Fruit fly (Drosophila melanogaster) whole organism, embryonic: ENCODE results near the gene trk.

Experiments used
- Adf1 ChIP-seq: fragments of 200-800 bp; sonication (Bioruptor generic); IDR thresholded peaks from 2 replicates; pipeline ENCODE4 v1.3.6; 2022; ENCODE audit warnings: missing biosample characterization, missing genetic modification characterization
- Atf6 ChIP-seq: fragments of 200-800 bp; sonication (Bioruptor generic); IDR thresholded peaks from 2 replicates; pipeline ENCODE4 v1.3.6; 2022; ENCODE audit warnings: missing biosample characterization, missing genetic modification characterization
- CG10209 ChIP-seq: fragments of 200-800 bp; sonication (Bioruptor generic); optimal IDR thresholded peaks from 3 replicates; lab custom pipeline; 2017; ENCODE audit warnings: missing biosample characterization, mild to moderate bottlenecking, missing genetic modification characterization, missing genetic modification reagents
- CG11696 ChIP-seq: fragments of 200-800 bp; sonication (Bioruptor generic); IDR thresholded peaks from 2 replicates; pipeline ENCODE4 v1.3.6; 2022; ENCODE audit warnings: missing biosample characterization, missing genetic modification characterization
- CG12659 ChIP-seq: fragments of 200-800 bp; sonication (Bioruptor generic); optimal IDR thresholded peaks from 3 replicates; lab custom pipeline; 2017; ENCODE audit warnings: mild to moderate bottlenecking, missing biosample characterization, missing genetic modification reagents, missing genetic modification characterization
- CG14710 ChIP-seq: fragments of 200-800 bp; sonication (Bioruptor generic); optimal IDR thresholded peaks from 3 replicates; lab custom pipeline; 2019; ENCODE audit warnings: missing biosample characterization, mild to moderate bottlenecking, missing genetic modification characterization, moderate library complexity
- CG1603 ChIP-seq: fragments of 200-800 bp; sonication (Bioruptor generic); optimal IDR thresholded peaks from 2 replicates; lab custom pipeline; 2019; ENCODE audit warnings: missing biosample characterization, mild to moderate bottlenecking, missing genetic modification characterization, moderate library complexity
- CG17568 ChIP-seq: fragments of 200-800 bp; sonication (Bioruptor generic); optimal IDR thresholded peaks from 2 replicates; lab custom pipeline; 2018; ENCODE audit warnings: missing biosample characterization, mild to moderate bottlenecking, missing genetic modification characterization, moderate library complexity
- CG2875 ChIP-seq: fragments of 200-800 bp; sonication (Bioruptor generic); optimal IDR thresholded peaks from 2 replicates; lab custom pipeline; 2017; ENCODE audit warnings: missing biosample characterization, mild to moderate bottlenecking, missing genetic modification characterization, missing genetic modification reagents
- CG30020 ChIP-seq: fragments of 200-800 bp; optimal IDR thresholded peaks from 2 replicates; lab custom pipeline; 2019; ENCODE audit warnings: missing biosample characterization, mild to moderate bottlenecking, missing genetic modification characterization, moderate library complexity
- CG34376 ChIP-seq: fragments of 200-800 bp; sonication (Bioruptor generic); optimal IDR thresholded peaks from 2 replicates; lab custom pipeline; 2018; ENCODE audit warnings: missing biosample characterization, mild to moderate bottlenecking, missing genetic modification characterization
- CG4617 ChIP-seq: fragments of 200-800 bp; sonication (Bioruptor generic); optimal IDR thresholded peaks from 3 replicates; lab custom pipeline; 2016; ENCODE audit warnings: missing biosample characterization, missing genetic modification characterization, borderline replicate concordance
- CG6254 ChIP-seq: fragments of 200-800 bp; sonication (Bioruptor generic); optimal IDR thresholded peaks from 3 replicates; lab custom pipeline; 2017; ENCODE audit warnings: mild to moderate bottlenecking, missing biosample characterization, missing genetic modification reagents, missing genetic modification characterization
- CG8281 ChIP-seq: fragments of 200-800 bp; sonication (Bioruptor generic); optimal IDR thresholded peaks from 2 replicates; lab custom pipeline; 2018; ENCODE audit warnings: missing biosample characterization, mild to moderate bottlenecking, missing genetic modification characterization, moderate library complexity
- CG9797 ChIP-seq: fragments of 200-800 bp; sonication (Bioruptor generic); optimal IDR thresholded peaks from 3 replicates; lab custom pipeline; 2018; ENCODE audit warnings: missing biosample characterization, mild to moderate bottlenecking, missing genetic modification characterization
- CG9932 ChIP-seq: fragments of 200-800 bp; sonication (Bioruptor generic); IDR thresholded peaks from 2 replicates; pipeline ENCODE4 v1.3.6; 2022; ENCODE audit warnings: missing biosample characterization, missing genetic modification characterization
- CrebB ChIP-seq: fragments of 200-800 bp; sonication (Bioruptor generic); optimal IDR thresholded peaks from 3 replicates; lab custom pipeline; 2018; ENCODE audit warnings: missing biosample characterization, mild to moderate bottlenecking, missing genetic modification characterization
- Dp ChIP-seq: fragments of 200-800 bp; sonication (Bioruptor generic); optimal IDR thresholded peaks from 2 replicates; lab custom pipeline; 2018; ENCODE audit warnings: missing biosample characterization, mild to moderate bottlenecking, missing genetic modification characterization, moderate library complexity
- E2f1 ChIP-seq: fragments of 200-800 bp; sonication (Bioruptor generic); IDR thresholded peaks from 2 replicates; pipeline ENCODE4 v1.3.6; 2022; ENCODE audit warnings: missing biosample characterization, missing genetic modification characterization
- E2f2 ChIP-seq: fragments of 200-800 bp; sonication (Bioruptor generic); IDR thresholded peaks from 2 replicates; pipeline ENCODE4 v1.3.6; 2022; ENCODE audit warnings: missing biosample characterization, missing genetic modification characterization
- Hr3 ChIP-seq: fragments of 200-800 bp; sonication (Bioruptor generic); optimal IDR thresholded peaks from 3 replicates; lab custom pipeline; 2016; ENCODE audit warnings: missing biosample characterization, missing genetic modification characterization
- Kr ChIP-seq: fragments of 200-800 bp; sonication (Bioruptor generic); optimal IDR thresholded peaks from 2 replicates; lab custom pipeline; 2017; ENCODE audit warnings: missing biosample characterization, mild to moderate bottlenecking, missing genetic modification characterization
- MBD-R2 ChIP-seq: fragments of 200-800 bp; sonication (Bioruptor generic); IDR thresholded peaks from 2 replicates; pipeline ENCODE4 v1.3.6; 2022; ENCODE audit warnings: missing biosample characterization, missing genetic modification characterization
- MESR4 ChIP-seq: fragments of 200-800 bp; sonication (Bioruptor generic); optimal IDR thresholded peaks from 2 replicates; lab custom pipeline; 2018; ENCODE audit warnings: missing biosample characterization, mild to moderate bottlenecking, missing genetic modification characterization, moderate library complexity
- MTF-1 ChIP-seq: fragments of 200-800 bp; sonication (Bioruptor generic); optimal IDR thresholded peaks from 2 replicates; lab custom pipeline; 2018; ENCODE audit warnings: missing biosample characterization, mild to moderate bottlenecking, missing genetic modification characterization, borderline replicate concordance
- Scr ChIP-seq: fragments of 200-800 bp; sonication (Bioruptor generic); IDR thresholded peaks from 2 replicates; pipeline ENCODE4 v1.3.6; 2022; ENCODE audit warnings: missing biosample characterization, missing genetic modification characterization; ENCODE audit not compliant: partially characterized antibody
- bbx ChIP-seq: fragments of 200-800 bp; sonication (Bioruptor generic); IDR thresholded peaks from 2 replicates; pipeline ENCODE4 v1.3.6; 2022; ENCODE audit warnings: missing biosample characterization, missing genetic modification characterization; ENCODE audit not compliant: partially characterized antibody
- chm ChIP-seq: fragments of 200-800 bp; sonication (Bioruptor generic); IDR thresholded peaks from 2 replicates; pipeline ENCODE4 v1.3.6; 2022; ENCODE audit warnings: missing biosample characterization, missing genetic modification characterization
- croc ChIP-seq: fragments of 200-800 bp; sonication (Bioruptor generic); conservative IDR thresholded peaks from 3 replicates; pipeline ENCODE4 v1.3.6; 2022; ENCODE audit warnings: missing biosample characterization, missing genetic modification characterization
- emc ChIP-seq: fragments of 200-800 bp; sonication (Bioruptor generic); optimal IDR thresholded peaks from 2 replicates; lab custom pipeline; 2016; ENCODE audit warnings: missing biosample characterization, missing genetic modification characterization
- en ChIP-seq: fragments of 200-800 bp; sonication (Bioruptor generic); optimal IDR thresholded peaks from 2 replicates; lab custom pipeline; 2016; ENCODE audit warnings: missing biosample characterization, missing genetic modification characterization
- esg ChIP-seq: fragments of 200-800 bp; sonication (Bioruptor generic); conservative IDR thresholded peaks from 2 replicates; pipeline ENCODE4 v1.3.6; 2022; ENCODE audit warnings: missing biosample characterization, missing genetic modification characterization
- ewg ChIP-seq: fragments of 200-800 bp; sonication (Bioruptor generic); optimal IDR thresholded peaks from 3 replicates; lab custom pipeline; 2017; ENCODE audit warnings: mild to moderate bottlenecking, missing biosample characterization, missing genetic modification reagents, missing genetic modification characterization
- gfzf ChIP-seq: fragments of 200-800 bp; sonication (Bioruptor generic); optimal IDR thresholded peaks from 2 replicates; lab custom pipeline; 2016; ENCODE audit warnings: missing biosample characterization, mild to moderate bottlenecking, missing genetic modification characterization, moderate library complexity
- klu ChIP-seq: fragments of 200-800 bp; sonication (Bioruptor generic); IDR thresholded peaks from 2 replicates; pipeline ENCODE4 v1.3.6; 2022; ENCODE audit warnings: missing biosample characterization, missing genetic modification characterization
- p53 ChIP-seq: fragments of 200-800 bp; sonication (Bioruptor generic); optimal IDR thresholded peaks from 2 replicates; lab custom pipeline; 2016; ENCODE audit warnings: missing biosample characterization, missing genetic modification characterization
- pfk ChIP-seq: fragments of 200-800 bp; sonication (Bioruptor generic); optimal IDR thresholded peaks from 2 replicates; lab custom pipeline; 2018; ENCODE audit warnings: missing biosample characterization, mild to moderate bottlenecking, missing genetic modification characterization, moderate library complexity
- phol ChIP-seq: fragments of 200-800 bp; sonication (Bioruptor generic); optimal IDR thresholded peaks from 3 replicates; lab custom pipeline; 2018; ENCODE audit warnings: missing biosample characterization, mild to moderate bottlenecking, missing genetic modification characterization, moderate library complexity
- prd ChIP-seq, 3 experiments: fragments of >200 bp in 2 of 3; fragments of 200-800 bp in 1 of 3; sonication (Bioruptor generic) in 1 of 3; optimal IDR thresholded peaks in 2 of 3; IDR thresholded peaks in 1 of 3; 2 replicates in 2 of 3; 3 replicates in 1 of 3; pipeline versions ENCODE4 v1.3.6 to Lab custom; 2017 to 2022; ENCODE audit warnings: missing biosample characterization in 1 of 3, missing genetic modification characterization in 1 of 3
- pum ChIP-seq: fragments of 200-800 bp; sonication (Bioruptor generic); optimal IDR thresholded peaks from 2 replicates; lab custom pipeline; 2016; ENCODE audit warnings: missing biosample characterization, missing genetic modification characterization
- pzg ChIP-seq: fragments of 200-800 bp; sonication (Bioruptor generic); optimal IDR thresholded peaks from 3 replicates; lab custom pipeline; 2018; ENCODE audit warnings: missing biosample characterization, mild to moderate bottlenecking, missing genetic modification characterization, moderate library complexity
- row ChIP-seq: fragments of 200-800 bp; sonication (Bioruptor generic); IDR thresholded peaks from 3 replicates; pipeline ENCODE4 v1.3.6; 2022; ENCODE audit warnings: missing biosample characterization, missing genetic modification characterization
- sim ChIP-seq: fragments of 200-800 bp; sonication (Bioruptor generic); IDR thresholded peaks from 2 replicates; pipeline ENCODE4 v1.3.6; 2022; ENCODE audit warnings: missing biosample characterization, missing genetic modification characterization
- stwl ChIP-seq: fragments of 200-800 bp; sonication (Bioruptor generic); optimal IDR thresholded peaks from 3 replicates; lab custom pipeline; 2018; ENCODE audit warnings: missing biosample characterization, mild to moderate bottlenecking, missing genetic modification characterization, moderate library complexity
- tna ChIP-seq: fragments of 200-800 bp; sonication (Bioruptor generic); IDR thresholded peaks from 2 replicates; pipeline ENCODE4 v1.3.6; 2022; ENCODE audit warnings: missing biosample characterization, missing genetic modification characterization; ENCODE audit not compliant: partially characterized antibody
- wek ChIP-seq: fragments of 200-800 bp; sonication (Bioruptor generic); optimal IDR thresholded peaks from 3 replicates; lab custom pipeline; 2018; ENCODE audit warnings: missing biosample characterization, mild to moderate bottlenecking, missing genetic modification characterization, moderate library complexity
- yki ChIP-seq: fragments of >200 bp; optimal IDR thresholded peaks from 3 replicates; lab custom pipeline; 2018

The trk gene

dm6 chr2L:10268688-10269087 is 3.4 kb downstream of the trk start, which contains the start of gene CG4957 (continued):
- TF ChIP-seq Atf6 (GFP tag; lab: Robert Waterston, UW) (no peak), E2f2 (peak; percentile 46), croc (GFP tag; lab: Robert Waterston, UW) (no peak), CG11696 (no peak), pum (GFP tag; lab: Kevin White, UChicago) (no peak), Hr3 (GFP tag; lab: Kevin White, UChicago) (no peak), Kr (GFP tag; lab: Kevin White, UChicago) (no peak), CrebB (no peak), esg (GFP tag; lab: Robert Waterston, UW) (no peak), CG2875 (GFP tag; lab: Kevin White, UChicago) (no peak), MTF-1 (GFP tag; lab: Kevin White, UChicago) (no peak)

dm6 chr2L:10266511-10266910 is 5.6 kb downstream of the trk start, which contains the start of gene CG4953:
Gene CG4953 (plus strand): TSS chr2L:10266703.
- TF ChIP-seq wek (GFP tag; lab: Kevin White, UChicago) (peak; percentile 93), CG9797 (GFP tag; lab: Kevin White, UChicago) (peak; percentile 18), ewg (GFP tag; lab: Kevin White, UChicago) (no peak), Adf1 (GFP tag; lab: Robert Waterston, UW) (no peak), MESR4 (GFP tag; lab: Kevin White, UChicago) (peak; percentile 33), CG9932 (GFP tag; lab: Robert Waterston, UW) (no peak), CG30020 (tag; lab: Kevin White, UChicago) (peak; percentile 65), gfzf (GFP tag; lab: Kevin White, UChicago) (peak; percentile 67), CG10209 (no peak), stwl (tag; lab: Kevin White, UChicago) (peak; percentile 32), yki (lab: Kevin White, UChicago) (no peak), Dp (GFP tag; lab: Kevin White, UChicago) (peak; percentile 14), E2f2 (peak; percentile 26; the same call in 1 of the 2 replicates), CG1603 (tag; lab: Kevin White, UChicago) (peak; percentile 3), pzg (GFP tag; lab: Kevin White, UChicago) (peak; percentile 44), CG12659 (GFP tag; lab: Kevin White, UChicago) (peak; percentile 4), phol (tag; lab: Kevin White, UChicago) (peak; percentile 0), klu (no peak), MBD-R2 (GFP tag; lab: Robert Waterston, UW) (peak; percentile 66), pfk (GFP tag; lab: Kevin White, UChicago) (peak; percentile 22), CG4617 (GFP tag; lab: Kevin White, UChicago) (peak; percentile 25)

- TF ChIP-seq p53 (GFP tag; lab: Kevin White, UChicago) (no peak), sim (GFP tag; lab: Robert Waterston, UW) (no peak), emc (GFP tag; lab: Kevin White, UChicago) (no peak), pzg (GFP tag; lab: Kevin White, UChicago) (peak; percentile 37), CG34376 (peak; percentile 0), CG14710 (tag; lab: Kevin White, UChicago) (no peak), row (GFP tag; lab: Robert Waterston, UW) (peak; percentile 42; the same call in 1 of the 3 replicates), CG12659 (GFP tag; lab: Kevin White, UChicago) (peak; percentile 31), tna (GFP tag; lab: Robert Waterston, UW) (no peak), chm (GFP tag; lab: Robert Waterston, UW) (no peak), en (GFP tag; lab: Kevin White, UChicago) (no peak), pfk (GFP tag; lab: Kevin White, UChicago) (peak; percentile 95), bbx (GFP tag; lab: Robert Waterston, UW) (peak; percentile 34; the same call in 1 of the 2 replicates), CG8281 (tag; lab: Kevin White, UChicago) (no peak), prd (optimal IDR thresholded peaks at IDR 0.05; lab: Kevin White, UChicago) (no peak), prd (GFP tag; IDR thresholded peaks at IDR 0.05; lab: Robert Waterston, UW) (no peak), CG6254 (no peak), E2f1 (GFP tag; lab: Robert Waterston, UW) (no peak), CG30020 (tag; lab: Kevin White, UChicago) (peak; percentile 94), Scr (GFP tag; lab: Robert Waterston, UW) (peak; percentile 58), CG17568 (GFP tag; lab: Kevin White, UChicago) (peak; percentile 33)
Observed at dm6 chr2L:10265129-10265528, 7.0 kb downstream of the trk start, which contains the start of gene Mob3. Gene Mob3 (plus strand): TSS chr2L:10265336.
